Worm (Caenorhabditis elegans): ENCODE measurements around the gene glb-33.

ce11 chrV:1307730-1308129 is 44.2 kb upstream of the glb-33 start:
- TF ChIP-seq egl-43 (GFP tag; IDR thresholded peaks at IDR 0.05): no peak
- TF ChIP-seq pha-4 (GFP tag; IDR thresholded peaks at IDR 0.05): no peak
- TF ChIP-seq pha-4 (tag; optimal IDR thresholded peaks at IDR 0.05): no peak
- no peak for TF ChIP-seq nhr-25 (tag; optimal IDR thresholded peaks at IDR 0.05; ENCODE audit: borderline replicate concordance, insufficient read depth)
- TF ChIP-seq zfp-3 (GFP tag; conservative IDR thresholded peaks at IDR 0.05): no peak
- TF ChIP-seq fos-1 (tag; optimal IDR thresholded peaks at IDR 0.05): no peak
- TF ChIP-seq hlh-30 (tag; optimal IDR thresholded peaks at IDR 0.05; ENCODE audit: insufficient read depth): no peak
- TF ChIP-seq nhr-77 (tag; optimal IDR thresholded peaks at IDR 0.05): no peak
- no peak for TF ChIP-seq ztf-11 (tag; optimal IDR thresholded peaks at IDR 0.05)
- TF ChIP-seq lin-29 (GFP tag; IDR thresholded peaks at IDR 0.05): no peak
- TF ChIP-seq lin-39 (tag; optimal IDR thresholded peaks at IDR 0.05): no peak
- TF ChIP-seq lsy-2 (tag; optimal IDR thresholded peaks at IDR 0.05): no peak
- TF ChIP-seq zag-1 (tag; optimal IDR thresholded peaks at IDR 0.05): no peak
- no peak for TF ChIP-seq aly-2 (tag; optimal IDR thresholded peaks at IDR 0.05)

Data from whole organism, L4 larva.